Worm (Caenorhabditis elegans): ENCODE measurements around the gene clec-252.
"Not testable (repeated sequence)": the region's sequence is repeated elsewhere in the genome, so short reads cannot be mapped to it uniquely, and the experiment has no call there.

The clec-252 gene

ce11 chrV:18770623-18771022, 22.0 kb upstream of the clec-252 start, which contains the start of gene clec-255:
TSS of gene clec-255 (minus strand) at chrV:18770723.
- no peak for TF ChIP-seq egl-27 (tag; optimal IDR thresholded peaks at IDR 0.05)
- TF ChIP-seq hpl-2 (GFP tag; optimal IDR thresholded peaks at IDR 0.05) = no peak
- no peak for TF ChIP-seq lin-15B (tag; optimal IDR thresholded peaks at IDR 0.05)
- no peak for TF ChIP-seq ceh-82 (tag; optimal IDR thresholded peaks at IDR 0.05)
- no peak for TF ChIP-seq sup-37 (GFP tag; optimal IDR thresholded peaks at IDR 0.05)
- no peak for TF ChIP-seq pqm-1 (tag; optimal IDR thresholded peaks at IDR 0.05)
- no peak for TF ChIP-seq ztf-4 (tag; optimal IDR thresholded peaks at IDR 0.05)
- TF ChIP-seq nhr-85 (tag) = no peak
- TF ChIP-seq lir-3 (tag; optimal IDR thresholded peaks at IDR 0.05; ENCODE audit: poor library complexity) = no peak
- no peak for TF ChIP-seq ama-1 (optimal IDR thresholded peaks at IDR 0.05)
- TF ChIP-seq pag-3 (tag; optimal IDR thresholded peaks at IDR 0.05; ENCODE audit: borderline replicate concordance, insufficient read depth) = no peak
- no peak for TF ChIP-seq hlh-4 (tag; optimal IDR thresholded peaks at IDR 0.05)
- no peak for TF ChIP-seq fkh-8 (tag; optimal IDR thresholded peaks at IDR 0.05)
- TF ChIP-seq mab-9 (GFP tag; IDR thresholded peaks at IDR 0.05) = no peak
- no peak for TF ChIP-seq aly-2 (tag; optimal IDR thresholded peaks at IDR 0.05)
- no peak for TF ChIP-seq dpl-1 (GFP tag; optimal IDR thresholded peaks at IDR 0.05)
- TF ChIP-seq nhr-76 (tag; optimal IDR thresholded peaks at IDR 0.05) = no peak
- TF ChIP-seq elt-2 (tag; optimal IDR thresholded peaks at IDR 0.05) = no peak
- no peak for TF ChIP-seq nhr-77 (tag; optimal IDR thresholded peaks at IDR 0.05)
- no peak for TF ChIP-seq unc-30 (tag; optimal IDR thresholded peaks at IDR 0.05)

ce11 chrV:18769902-18770301, 21.3 kb upstream of the clec-252 start:
- TF ChIP-seq snu-23 (GFP tag; optimal IDR thresholded peaks at IDR 0.05) (no peak), hlh-4 (tag; optimal IDR thresholded peaks at IDR 0.05) (no peak), pag-3 (tag; optimal IDR thresholded peaks at IDR 0.05; ENCODE audit: borderline replicate concordance, insufficient read depth) (no peak), ceh-8 (GFP tag; optimal IDR thresholded peaks at IDR 0.05) (no peak), mdl-1 (tag; optimal IDR thresholded peaks at IDR 0.05) (no peak), nhr-85 (tag) (no peak), fkh-10 (GFP tag; optimal IDR thresholded peaks at IDR 0.05) (no peak), nhr-90 (tag; optimal IDR thresholded peaks at IDR 0.05; ENCODE audit: poor library complexity) (no peak), unc-130 (tag; optimal IDR thresholded peaks at IDR 0.05) (no peak), unc-62 (GFP tag; optimal IDR thresholded peaks at IDR 0.05) (no peak), nhr-71 (tag; optimal IDR thresholded peaks at IDR 0.05) (no peak), unc-86 (tag; optimal IDR thresholded peaks at IDR 0.05) (no peak), rnt-1 (tag; optimal IDR thresholded peaks at IDR 0.05) (no peak), nhr-47 (tag; optimal IDR thresholded peaks at IDR 0.05) (no peak)

DNA sequence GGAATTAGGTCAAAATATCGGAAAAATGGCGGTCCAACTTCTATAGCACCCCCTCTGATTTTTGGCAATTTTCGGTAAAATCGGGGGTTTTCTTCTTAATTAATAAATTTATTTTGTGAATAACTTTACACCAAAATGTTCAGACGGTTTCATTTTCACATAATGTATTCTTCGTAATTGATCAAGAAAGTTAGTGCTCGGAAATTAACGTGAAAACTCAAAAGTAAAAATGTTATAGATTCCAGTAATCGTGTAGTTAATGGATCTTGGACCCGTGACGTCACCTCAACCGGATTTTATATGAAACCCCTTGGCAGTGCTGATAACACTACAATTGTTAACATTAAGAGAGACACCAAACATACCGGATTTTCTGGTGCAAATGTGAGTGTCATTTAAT, 13.4 kb upstream of the clec-252 start, which contains the start of gene F11D11.22:
Gene F11D11.22 (plus strand): TSS at position 301 of the 400 bp plus-strand sequence.
- TF ChIP-seq C34B4.2 (tag; optimal IDR thresholded peaks at IDR 0.05); isw-1 (GFP tag; IDR thresholded peaks at IDR 0.05); egl-27 (tag; optimal IDR thresholded peaks at IDR 0.05): not testable (repeated sequence)

DNA sequence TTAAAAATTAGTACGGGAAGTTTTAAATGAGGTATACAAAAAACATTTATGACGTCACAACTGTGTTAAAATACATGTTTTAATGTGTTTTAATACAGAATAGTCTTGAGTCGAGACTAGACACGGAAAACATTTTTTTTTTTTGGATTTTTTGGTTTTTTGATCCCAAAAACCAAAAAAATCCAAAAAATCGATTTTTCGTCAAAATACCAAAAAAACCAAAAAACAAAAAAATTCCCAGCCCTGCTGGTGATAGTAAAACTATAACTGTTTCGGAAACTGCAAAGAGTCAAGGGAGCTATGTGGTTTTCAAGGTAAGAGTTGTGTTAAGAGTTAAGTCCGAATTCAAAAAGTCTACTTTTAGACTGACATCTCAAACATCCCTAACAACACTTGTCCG, 12.5 kb upstream of the clec-252 start, which contains the start of gene F11D11.4:
Gene F11D11.4 (plus strand): TSS at position 301 of the 400 bp plus-strand sequence.
- TF ChIP-seq pax-3 (tag; optimal IDR thresholded peaks at IDR 0.05) (no peak), unc-30 (tag; optimal IDR thresholded peaks at IDR 0.05) (no peak), elt-3 (tag; optimal IDR thresholded peaks at IDR 0.05) (no peak), ces-1 (GFP tag; optimal IDR thresholded peaks at IDR 0.05) (no peak), alr-1 (tag; optimal IDR thresholded peaks at IDR 0.05; ENCODE audit: borderline replicate concordance) (no peak), ztf-4 (tag; optimal IDR thresholded peaks at IDR 0.05) (no peak)
